Worm (Caenorhabditis elegans) whole organism, L3 larva: Measurements from ENCODE around the gene ifas-1.

Experiments used
- aly-2 ChIP-seq: fragments of 150-350 bp; optimal IDR thresholded peaks from 2 replicates; lab custom pipeline; 2014; ENCODE audit warnings: missing biosample characterization, missing genetic modification characterization
- ceh-9 ChIP-seq: sonication (generic microtip); optimal IDR thresholded peaks from 2 replicates; lab custom pipeline; 2018; ENCODE audit warnings: missing biosample characterization, missing genetic modification characterization
- unc-62 ChIP-seq: fragments of 150-350 bp; sonication (generic microtip); optimal IDR thresholded peaks from 4 replicates; lab custom pipeline; 2014; ENCODE audit warnings: missing biosample characterization, missing genetic modification reagents, missing genetic modification characterization

DNA sequence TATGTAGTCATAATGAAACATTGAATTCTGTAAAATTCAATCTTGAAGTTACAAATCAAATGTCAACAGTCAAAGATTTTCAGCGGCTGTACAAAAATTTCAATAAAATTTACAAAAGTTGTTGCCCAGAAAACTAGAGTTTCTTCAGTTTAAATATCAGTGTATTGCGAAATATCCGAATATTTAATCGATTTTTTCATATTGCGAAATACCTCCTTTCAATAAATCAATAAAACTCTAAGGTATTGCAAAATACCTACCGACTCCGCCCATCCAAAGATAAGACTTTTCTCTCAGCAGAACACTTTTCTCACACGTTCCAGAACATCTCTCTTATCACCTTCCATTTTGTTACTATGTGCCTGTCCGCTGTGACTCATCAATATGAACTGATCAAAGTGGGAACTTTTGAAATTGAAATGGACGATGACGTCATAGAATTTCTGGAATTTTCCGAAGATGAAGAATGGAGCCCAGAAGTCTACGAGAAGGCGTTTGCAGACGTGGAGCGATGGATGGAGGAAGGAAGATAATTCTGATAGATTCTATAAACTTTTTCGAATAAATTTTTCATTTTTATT lies 3.9 kb downstream of the ifas-1 start:
- TF ChIP-seq ceh-9 (no peak), aly-2 (tag; lab: Kevin White, UChicago) (no peak), unc-62 (GFP tag; lab: Kevin White, UChicago) (no peak)
